Worm (Caenorhabditis elegans) whole organism, young adult: ENCODE data around the gene dct-8.

Experiments used
- ceh-27 ChIP-seq: fragments of 200-800 bp; sonication (Bioruptor generic); optimal IDR thresholded peaks from 2 replicates; lab custom pipeline; 2018; ENCODE audit warnings: mild to moderate bottlenecking, missing genetic modification characterization, moderate library complexity, missing compliant biosample characterization
- fkh-3 ChIP-seq: sonication (generic microtip); optimal IDR thresholded peaks from 2 replicates; lab custom pipeline; 2016; ENCODE audit warnings: mild to moderate bottlenecking, missing genetic modification characterization, missing compliant biosample characterization
- madf-3 ChIP-seq: fragments of 200-800 bp; sonication (Bioruptor generic); IDR thresholded peaks from 2 replicates; pipeline ENCODE4 v1.3.6; 2022; ENCODE audit warnings: missing genetic modification reagents, missing genetic modification characterization, missing compliant biosample characterization
- sptf-2 ChIP-seq: fragments of 200-800 bp; sonication (Bioruptor generic); optimal IDR thresholded peaks from 2 replicates; lab custom pipeline; 2018; ENCODE audit warnings: mild to moderate bottlenecking, missing genetic modification characterization, missing compliant biosample characterization
- unc-62 ChIP-seq: fragments of 150-350 bp; optimal IDR thresholded peaks from 2 replicates; lab custom pipeline; 2014; ENCODE audit warnings: missing biosample characterization, missing genetic modification reagents, missing genetic modification characterization

DNA sequence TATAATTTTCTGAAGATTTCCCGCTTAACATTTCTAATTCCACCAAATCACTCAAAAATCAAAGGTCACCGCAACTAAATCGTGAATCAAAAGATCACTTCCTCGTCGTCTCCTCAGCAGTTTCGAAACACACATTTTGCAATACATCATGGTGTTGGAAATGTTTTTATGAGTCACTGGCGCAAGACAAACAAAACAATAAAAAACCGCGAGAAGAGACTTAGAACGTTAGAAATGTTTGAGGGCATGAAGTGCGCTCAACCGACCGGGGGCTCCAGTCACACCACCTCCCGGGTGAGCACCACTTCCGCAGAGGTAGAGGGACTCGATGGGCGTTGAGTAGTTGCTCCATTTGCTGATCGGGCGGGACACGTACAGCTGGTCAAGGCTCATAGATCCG, 19.6 kb upstream of the dct-8 start:
- TF ChIP-seq unc-62 (GFP tag; lab: Kevin White, UChicago): no peak
- no peak for TF ChIP-seq fkh-3 (tag; lab: Kevin White, UChicago)
- no peak for TF ChIP-seq sptf-2 (GFP tag; lab: Kevin White, UChicago)
- TF ChIP-seq madf-3 (GFP tag; lab: Robert Waterston, UW): no peak
- no peak for TF ChIP-seq ceh-27
